Worm (Caenorhabditis elegans) whole organism, young adult: ENCODE measurements around the gene algn-8.

Experiments
- ama-1 ChIP-seq, 3 experiments: fragments of 150-350 bp in 1 of 3; sonication (generic microtip) in 2 of 3; optimal IDR thresholded peaks; 2 replicates each; lab custom pipeline; 2014 to 2018; ENCODE audit warnings: missing biosample characterization in 2 of 3, missing genetic modification characterization in 2 of 3, missing genetic modification reagents in 2 of 3
- attf-5 ChIP-seq: fragments of 200-800 bp; sonication (Bioruptor generic); optimal IDR thresholded peaks from 2 replicates; lab custom pipeline; 2018; ENCODE audit warnings: mild to moderate bottlenecking, missing genetic modification characterization, missing compliant biosample characterization
- ceh-27 ChIP-seq: fragments of 200-800 bp; sonication (Bioruptor generic); optimal IDR thresholded peaks from 2 replicates; lab custom pipeline; 2018; ENCODE audit warnings: mild to moderate bottlenecking, missing genetic modification characterization, moderate library complexity, missing compliant biosample characterization
- ceh-79 ChIP-seq: sonication (generic microtip); optimal IDR thresholded peaks from 2 replicates; lab custom pipeline; 2017; ENCODE audit warnings: mild to moderate bottlenecking, missing genetic modification characterization, missing compliant biosample characterization
- die-1 ChIP-seq: sonication (generic microtip); optimal IDR thresholded peaks from 2 replicates; lab custom pipeline; 2016; ENCODE audit warnings: missing genotype, mild to moderate bottlenecking, missing genetic modification characterization, missing compliant biosample characterization
- ets-4 ChIP-seq: fragments of 200-800 bp; sonication (Bioruptor generic); optimal IDR thresholded peaks from 2 replicates; lab custom pipeline; 2018; ENCODE audit warnings: mild to moderate bottlenecking, missing genetic modification characterization, missing compliant biosample characterization
- lin-35 ChIP-seq, 3 experiments: fragments of 150-350 bp in 2 of 3; sonication (generic microtip) in 1 of 3; optimal IDR thresholded peaks; 2 replicates each; lab custom pipeline; 2014 to 2018; ENCODE audit warnings: missing biosample characterization in 3 of 3, missing genetic modification characterization in 3 of 3, missing genetic modification reagents in 3 of 3
- nfya-2 ChIP-seq: fragments of 200-800 bp; sonication (Bioruptor generic); IDR thresholded peaks from 2 replicates; pipeline ENCODE4 v1.3.6; 2022; ENCODE audit warnings: missing genetic modification reagents, missing genetic modification characterization, missing compliant biosample characterization
- rpc-1 ChIP-seq, 2 experiments: fragments of 150-350 bp in 1 of 2; sonication (generic microtip) in 1 of 2; optimal IDR thresholded peaks; 2 replicates each; lab custom pipeline; 2014 to 2018; ENCODE audit warnings: missing biosample characterization in 1 of 2, missing genetic modification characterization in 1 of 2, missing genetic modification reagents in 1 of 2, missing genotype in 1 of 2
- unc-62 ChIP-seq: fragments of 150-350 bp; optimal IDR thresholded peaks from 2 replicates; lab custom pipeline; 2014; ENCODE audit warnings: missing biosample characterization, missing genetic modification reagents, missing genetic modification characterization
- ztf-22 ChIP-seq: fragments of 200-800 bp; sonication (Bioruptor generic); optimal IDR thresholded peaks from 2 replicates; lab custom pipeline; 2018; ENCODE audit warnings: mild to moderate bottlenecking, missing genetic modification characterization, moderate library complexity, missing compliant biosample characterization
- ztf-25 ChIP-seq: fragments of 200-800 bp; sonication (Bioruptor generic); IDR thresholded peaks from 2 replicates; pipeline ENCODE4 v1.3.6; 2022; ENCODE audit warnings: missing genetic modification reagents, missing genetic modification characterization, missing compliant biosample characterization
- ztf-3 ChIP-seq: fragments of 200-800 bp; sonication (Bioruptor generic); optimal IDR thresholded peaks from 2 replicates; lab custom pipeline; 2018; ENCODE audit warnings: mild to moderate bottlenecking, missing genetic modification characterization, missing compliant biosample characterization

ce11 chrII:9874508-9875229, 11.6 kb downstream of the algn-8 start, which contains the start of the genes chil-2 and ctsa-3.2:
- TF ChIP-seq ets-4 (no peak), ztf-22 (no peak), unc-62 (GFP tag; lab: Kevin White, UChicago) (no peak), ztf-25 (GFP tag; lab: Robert Waterston, UW) (no peak), nfya-2 (GFP tag; lab: Robert Waterston, UW) (no peak), ztf-3 (GFP tag; lab: Kevin White, UChicago) (no peak), ceh-79 (tag; lab: Kevin White, UChicago) (no peak), ama-1 (optimal IDR thresholded peaks at IDR 0.05; lab: Kevin White, UChicago) (no peak), ama-1 (GFP tag; optimal IDR thresholded peaks at IDR 0.05; lab: Kevin White, UChicago) (no peak), die-1 (tag; lab: Kevin White, UChicago) (no peak), attf-5 (GFP tag; lab: Kevin White, UChicago) (no peak), lin-35 (GFP tag; optimal IDR thresholded peaks at IDR 0.05; lab: Kevin White, UChicago) (no peak), rpc-1 (optimal IDR thresholded peaks at IDR 0.05; lab: Kevin White, UChicago) (no peak), rpc-1 (tag; optimal IDR thresholded peaks at IDR 0.05; lab: Kevin White, UChicago) (no peak), ceh-27 (GFP tag; lab: Kevin White, UChicago) (no peak)
